Fruit fly (Drosophila melanogaster): ENCODE data around the gene GluRS-m.

Gene GluRS-m

dm6 chr3L:16412394-16412950 lies 4.5 kb downstream of the GluRS-m start, which contains the start of gene Serinc (continued):
- peak; percentile 53 for TF ChIP-seq az2 (GFP tag; optimal IDR thresholded peaks at IDR 0.05)
- peak; percentile 47 for TF ChIP-seq Antp (GFP tag; optimal IDR thresholded peaks at IDR 0.05)
- TF ChIP-seq Atf-2 (GFP tag; optimal IDR thresholded peaks at IDR 0.05): peak; percentile 53
- peak; percentile 45 for TF ChIP-seq CG10654 (GFP tag; optimal IDR thresholded peaks at IDR 0.05)
- peak; percentile 44; the same call in 1 of the 2 replicates for TF ChIP-seq ara (GFP tag; IDR thresholded peaks at IDR 0.05)
- 0 out of 2 replicates have a peak, but pooled peaks have one; percentile 9 for TF ChIP-seq Atf6 (GFP tag; IDR thresholded peaks at IDR 0.05)
- no peak for TF ChIP-seq CG7271 (tag; optimal IDR thresholded peaks at IDR 0.05)
- peak; percentile 48 for TF ChIP-seq CG18619 (GFP tag; optimal IDR thresholded peaks at IDR 0.05)
- peak; percentile 95 for TF ChIP-seq CG7963 (GFP tag; IDR thresholded peaks at IDR 0.05; ENCODE audit: partially characterized antibody)
- TF ChIP-seq CG9215 (GFP tag; IDR thresholded peaks at IDR 0.05): peak; percentile 46; the same call in 1 of the 2 replicates
- no peak; the same call in 1 of the 2 replicates for TF ChIP-seq esg (GFP tag; conservative IDR thresholded peaks at IDR 0.05)
- peak; percentile 20; the same call in 1 of the 3 replicates for TF ChIP-seq CG14050 (GFP tag; IDR thresholded peaks at IDR 0.05)
- peak; percentile 98 for TF ChIP-seq Bgb (GFP tag; IDR thresholded peaks at IDR 0.05; ENCODE audit: partially characterized antibody)
- TF ChIP-seq CG11093 (GFP tag; IDR thresholded peaks at IDR 0.05): no peak
- TF ChIP-seq Sox100B (GFP tag; optimal IDR thresholded peaks at IDR 0.05): no peak
- peak; percentile 98 for TF ChIP-seq sna (GFP tag; IDR thresholded peaks at IDR 0.05; ENCODE audit: partially characterized antibody)
- peak; percentile 44 for TF ChIP-seq CG1603 (tag; optimal IDR thresholded peaks at IDR 0.05)
- no peak; the same call in 1 of the 2 replicates for TF ChIP-seq Xrp1 (GFP tag; IDR thresholded peaks at IDR 0.05)
- peak; percentile 51 for TF ChIP-seq jumu (GFP tag; optimal IDR thresholded peaks at IDR 0.05)
- TF ChIP-seq CG12071 (GFP tag; optimal IDR thresholded peaks at IDR 0.05): no peak
- peak; percentile 39 for TF ChIP-seq ewg (GFP tag; optimal IDR thresholded peaks at IDR 0.05)
- no peak for TF ChIP-seq tup (GFP tag; optimal IDR thresholded peaks at IDR 0.05)
- peak; percentile 91 for TF ChIP-seq CG4617 (GFP tag; optimal IDR thresholded peaks at IDR 0.05; ENCODE audit: borderline replicate concordance)
- peak; percentile 16 for TF ChIP-seq Fer2 (tag; optimal IDR thresholded peaks at IDR 0.05)
- TF ChIP-seq otp (GFP tag; IDR thresholded peaks at IDR 0.05): no peak
- TF ChIP-seq CG3995 (GFP tag; optimal IDR thresholded peaks at IDR 0.05): peak; percentile 92
- TF ChIP-seq dysf (GFP tag; IDR thresholded peaks at IDR 0.05): peak; percentile 58
- peak; percentile 62 for TF ChIP-seq fu2 (GFP tag; optimal IDR thresholded peaks at IDR 0.05)
- peak; percentile 14 for TF ChIP-seq CG10431 (GFP tag; optimal IDR thresholded peaks at IDR 0.05)
- TF ChIP-seq CG9609 (GFP tag; optimal IDR thresholded peaks at IDR 0.05): peak; percentile 33
- peak; percentile 41 to 47 for TF ChIP-seq Pdp1 (GFP tag; optimal IDR thresholded peaks at IDR 0.05)
- TF ChIP-seq run (tag; optimal IDR thresholded peaks at IDR 0.05): no peak
- TF ChIP-seq NFAT (GFP tag; IDR thresholded peaks at IDR 0.05): no peak
- peak; percentile 32 for TF ChIP-seq CG6683 (GFP tag; optimal IDR thresholded peaks at IDR 0.05)
- TF ChIP-seq CkIIα-i1 (GFP tag; IDR thresholded peaks at IDR 0.05): no peak
- peak; percentile 39 for TF ChIP-seq Dip3 (GFP tag; optimal IDR thresholded peaks at IDR 0.05)
- TF ChIP-seq CG7839 (tag; optimal IDR thresholded peaks at IDR 0.05): no peak
- TF ChIP-seq CG9932 (GFP tag; IDR thresholded peaks at IDR 0.05): peak; percentile 78; the same call in 1 of the 2 replicates
- TF ChIP-seq tgo (GFP tag; IDR thresholded peaks at IDR 0.05): no peak
- TF ChIP-seq CG11456 (GFP tag; IDR thresholded peaks at IDR 0.05): peak; percentile 65
- TF ChIP-seq CG16813 (GFP tag; IDR thresholded peaks at IDR 0.05; ENCODE audit: partially characterized antibody): peak; percentile 98
- TF ChIP-seq CG12942 (GFP tag; optimal IDR thresholded peaks at IDR 0.05): peak; percentile 28
- no peak for TF ChIP-seq Trl (optimal IDR thresholded peaks at IDR 0.05)
- peak; percentile 55 for TF ChIP-seq Trl (GFP tag; optimal IDR thresholded peaks at IDR 0.05)
- TF ChIP-seq Dp (GFP tag; optimal IDR thresholded peaks at IDR 0.05): peak; percentile 59
- TF ChIP-seq Six4 (GFP tag; optimal IDR thresholded peaks at IDR 0.05): peak; percentile 7
- TF ChIP-seq luna (GFP tag; optimal IDR thresholded peaks at IDR 0.05): peak; percentile 10
- TF ChIP-seq CG10321 (GFP tag; IDR thresholded peaks at IDR 0.05): no peak
- no peak for TF ChIP-seq zf30C (GFP tag; optimal IDR thresholded peaks at IDR 0.05)
- no peak for TF ChIP-seq Eip74EF (GFP tag; optimal IDR thresholded peaks at IDR 0.05)

All from whole organism, embryonic.